Fruit fly (Drosophila melanogaster): Measurements from ENCODE around the gene HIP.

Gene HIP

DNA sequence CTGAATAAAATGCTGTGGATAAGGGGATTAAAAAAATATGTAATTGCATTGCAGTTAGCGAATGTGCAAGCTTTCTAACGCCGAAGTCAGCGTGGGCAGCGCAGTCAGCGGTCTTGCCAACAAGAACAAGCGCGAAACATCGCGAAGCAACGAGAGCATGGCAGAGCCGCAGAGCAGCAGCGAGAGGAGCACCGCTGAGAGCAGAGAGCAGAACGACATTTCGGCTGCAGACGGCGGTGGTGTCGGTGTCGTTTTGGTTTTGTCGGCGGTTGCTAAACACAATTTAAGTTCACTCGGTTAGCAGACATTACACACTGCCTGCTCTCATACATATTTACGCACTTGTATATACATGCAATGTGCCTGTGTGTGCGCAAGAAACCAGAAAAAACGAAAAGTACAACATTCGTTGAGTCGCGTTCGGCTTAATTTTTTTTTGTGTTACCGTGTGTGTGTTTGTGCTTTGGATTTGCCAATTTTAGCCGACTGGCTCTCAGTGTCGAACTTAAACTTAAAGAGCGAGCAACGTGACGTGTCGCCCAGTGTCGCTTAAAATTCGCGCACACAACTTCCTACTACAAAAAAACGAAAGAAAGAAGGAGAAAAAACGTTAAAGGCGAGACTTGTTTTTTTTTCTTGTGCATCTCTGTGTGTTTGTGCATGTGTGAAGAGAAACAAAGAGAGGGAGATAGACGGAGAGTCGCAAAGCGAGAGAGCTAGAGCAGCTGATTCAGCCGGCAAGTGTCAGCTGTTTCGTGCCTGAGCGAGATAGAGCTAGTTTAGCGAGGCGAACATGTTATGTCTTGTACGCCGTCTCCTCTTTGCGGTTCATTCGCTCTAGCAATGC lies 22.9 kb upstream of the HIP start (continued):
- TF ChIP-seq CG18262 (tag; optimal IDR thresholded peaks at IDR 0.05) (peak; percentile 14), trh (GFP tag; optimal IDR thresholded peaks at IDR 0.05) (no peak), Fer1 (GFP tag; optimal IDR thresholded peaks at IDR 0.05) (peak; percentile 41), Antp (GFP tag; optimal IDR thresholded peaks at IDR 0.05) (no peak), CG16815 (GFP tag; optimal IDR thresholded peaks at IDR 0.05) (no peak), MESR4 (GFP tag; optimal IDR thresholded peaks at IDR 0.05) (no peak), Bteb2 (GFP tag; optimal IDR thresholded peaks at IDR 0.05) (no peak), cas (GFP tag; IDR thresholded peaks at IDR 0.05) (no peak), disco-r (GFP tag; optimal IDR thresholded peaks at IDR 0.05) (no peak), kah (GFP tag; optimal IDR thresholded peaks at IDR 0.05) (no peak), BEAF-32 (GFP tag; optimal IDR thresholded peaks at IDR 0.05) (no peak), CG12391 (tag; optimal IDR thresholded peaks at IDR 0.05) (no peak), gfzf (GFP tag; optimal IDR thresholded peaks at IDR 0.05) (no peak), gsb (GFP tag; IDR thresholded peaks at IDR 0.05) (no peak), lov (optimal IDR thresholded peaks at IDR 0.05) (no peak), lov (GFP tag; IDR thresholded peaks at IDR 0.05) (no peak), CG6654 (GFP tag; optimal IDR thresholded peaks at IDR 0.05) (no peak), zen (tag; optimal IDR thresholded peaks at IDR 0.05) (no peak), Myb (GFP tag; optimal IDR thresholded peaks at IDR 0.05) (no peak), CG10654 (GFP tag; optimal IDR thresholded peaks at IDR 0.05) (no peak), Chrac-16 (GFP tag; optimal IDR thresholded peaks at IDR 0.05) (no peak), insv (GFP tag; optimal IDR thresholded peaks at IDR 0.05) (no peak), Vsx1 (GFP tag; optimal IDR thresholded peaks at IDR 0.05) (no peak), oc (tag; optimal IDR thresholded peaks at IDR 0.05) (no peak), CG34422 (GFP tag; IDR thresholded peaks at IDR 0.05) (no peak; the same call in 2 of the 3 replicates), Ets65A (GFP tag) (no peak), Meics (GFP tag; optimal IDR thresholded peaks at IDR 0.05) (peak; percentile 24), Hand (GFP tag; optimal IDR thresholded peaks at IDR 0.05) (no peak), ab (GFP tag; optimal IDR thresholded peaks at IDR 0.05) (no peak), emc (GFP tag; optimal IDR thresholded peaks at IDR 0.05) (no peak), zfh2 (GFP tag; optimal IDR thresholded peaks at IDR 0.05) (no peak), CG12104 (GFP tag; optimal IDR thresholded peaks at IDR 0.05) (no peak), gcm2 (GFP tag; optimal IDR thresholded peaks at IDR 0.05) (no peak), CG13287 (GFP tag; IDR thresholded peaks at IDR 0.05; ENCODE audit: partially characterized antibody) (no peak; the same call in 1 of the 2 replicates), slp2 (GFP tag; optimal IDR thresholded peaks at IDR 0.05) (no peak), nau (GFP tag; optimal IDR thresholded peaks at IDR 0.05) (peak; percentile 9), CG3281 (GFP tag; optimal IDR thresholded peaks at IDR 0.05) (no peak), Doc2 (GFP tag; IDR thresholded peaks at IDR 0.05) (no peak), TFAM (GFP tag; optimal IDR thresholded peaks at IDR 0.05) (no peak), aop (GFP tag; IDR thresholded peaks at IDR 0.05) (no peak), bbx (GFP tag; IDR thresholded peaks at IDR 0.05; ENCODE audit: partially characterized antibody) (no peak), CG17568 (GFP tag; optimal IDR thresholded peaks at IDR 0.05) (peak; percentile 27), dpn (GFP tag; optimal IDR thresholded peaks at IDR 0.05) (no peak), CG8924 (tag; optimal IDR thresholded peaks at IDR 0.05) (no peak), zfh1 (GFP tag; IDR thresholded peaks at IDR 0.05) (no peak), ci (GFP tag; IDR thresholded peaks at IDR 0.05) (no peak; the same call in 2 of the 3 replicates), MBD-R2 (GFP tag; IDR thresholded peaks at IDR 0.05) (peak; percentile 20; the same call in 1 of the 2 replicates), Ets97D (GFP tag; optimal IDR thresholded peaks at IDR 0.05) (no peak), CG11093 (GFP tag; IDR thresholded peaks at IDR 0.05) (no peak), ap (GFP tag; IDR thresholded peaks at IDR 0.05) (no peak)
